Fruit fly (Drosophila melanogaster): ENCODE data around the gene CG43922.

dm6 chr2L:6308651-6309050 lies at the start of gene CG43922, which contains the start of gene CG13984:
- TF ChIP-seq psq (optimal IDR thresholded peaks at IDR 0.05) (no peak), CG8478 (optimal IDR thresholded peaks at IDR 0.05) (no peak), usp (GFP tag; optimal IDR thresholded peaks at IDR 0.05) (no peak), pan (optimal IDR thresholded peaks at IDR 0.05) (no peak)
